Worm (Caenorhabditis elegans): ENCODE results near the gene nmur-2.

DNA sequence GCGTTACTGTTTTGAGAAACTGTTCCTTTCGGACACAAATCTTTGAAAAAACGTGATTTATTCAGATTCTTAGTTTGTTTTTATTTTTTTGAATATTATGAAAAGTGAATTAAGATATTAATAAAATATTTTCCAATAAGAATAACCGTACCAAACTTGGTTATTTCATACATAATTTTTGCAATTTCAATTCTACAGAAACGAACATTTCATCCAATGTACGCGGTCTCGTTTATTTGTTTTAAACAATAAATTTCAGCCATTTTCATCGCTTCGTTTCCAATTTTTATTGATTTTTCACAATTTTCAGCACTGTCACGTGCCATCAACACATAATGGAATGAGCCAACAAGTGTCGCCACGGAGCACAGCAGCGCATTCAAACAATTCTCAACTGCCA, 22.1 kb upstream of the nmur-2 start, which contains the start of gene T25D3.4:
- TF ChIP-seq duxl-1 (tag; optimal IDR thresholded peaks at IDR 0.05; ENCODE audit: poor library complexity) (no peak), pha-4 (GFP tag; IDR thresholded peaks at IDR 0.05) (no peak), pha-4 (tag; optimal IDR thresholded peaks at IDR 0.05) (no peak), unc-130 (GFP tag; optimal IDR thresholded peaks at IDR 0.05) (no peak), ZK337.2 (GFP tag; IDR thresholded peaks at IDR 0.05) (no peak), ceh-44 (GFP tag; IDR thresholded peaks at IDR 0.05) (no peak), unc-39 (tag; optimal IDR thresholded peaks at IDR 0.05) (no peak), nhr-6 (tag; optimal IDR thresholded peaks at IDR 0.05) (no peak), skn-1 (tag; optimal IDR thresholded peaks at IDR 0.05) (no peak), arid-1 (GFP tag; conservative IDR thresholded peaks at IDR 0.05) (no peak), madf-5 (GFP tag; IDR thresholded peaks at IDR 0.05) (no peak), hlh-30 (tag; optimal IDR thresholded peaks at IDR 0.05; ENCODE audit: insufficient read depth) (no peak), snpc-4 (tag; optimal IDR thresholded peaks at IDR 0.05) (no peak), lin-13 (GFP tag; optimal IDR thresholded peaks at IDR 0.05) (no peak), mdl-1 (tag; optimal IDR thresholded peaks at IDR 0.05) (no peak)

All from whole organism, L4 larva.